Fruit fly (Drosophila melanogaster): ENCODE measurements around the gene MKP-4.
A peak's percentile ranks its signal among the peaks of the same experiment; 100 is the strongest.

MKP-4 gene

dm6 chrX:19579648-19580301 is 43.1 kb upstream of the MKP-4 start, which contains the start of gene Tao (continued):
- no peak for TF ChIP-seq CG10979 (tag; optimal IDR thresholded peaks at IDR 0.05)
- TF ChIP-seq sens (GFP tag), result peak; percentile 66
- peak; percentile 68 for TF ChIP-seq nerfin-2 (GFP tag; IDR thresholded peaks at IDR 0.05; ENCODE audit: partially characterized antibody)
- no peak for TF ChIP-seq Hmx (GFP tag; optimal IDR thresholded peaks at IDR 0.05)
- peak; percentile 70 for TF ChIP-seq hbn (GFP tag; IDR thresholded peaks at IDR 0.05; ENCODE audit: partially characterized antibody)
- TF ChIP-seq Scr (GFP tag; IDR thresholded peaks at IDR 0.05; ENCODE audit: partially characterized antibody), result peak; percentile 91
- peak; percentile 77 for TF ChIP-seq Bgb (GFP tag; IDR thresholded peaks at IDR 0.05; ENCODE audit: partially characterized antibody)
- TF ChIP-seq gsb-n (tag; optimal IDR thresholded peaks at IDR 0.05), result peak; percentile 84
- peak; percentile 15 for TF ChIP-seq CoRest (tag; optimal IDR thresholded peaks at IDR 0.05)
- peak; percentile 12 for TF ChIP-seq trem (tag; optimal IDR thresholded peaks at IDR 0.05)
- TF ChIP-seq CG9437 (GFP tag; optimal IDR thresholded peaks at IDR 0.05), result peak; percentile 21
- TF ChIP-seq Sin3A (optimal IDR thresholded peaks at IDR 0.05), result peak; percentile 70
- peak; percentile 82 for TF ChIP-seq Ets97D (GFP tag; optimal IDR thresholded peaks at IDR 0.05)
- TF ChIP-seq nmo (GFP tag; optimal IDR thresholded peaks at IDR 0.05), result peak; percentile 43
- 0 out of 2 replicates have a peak, but pooled peaks have one; percentile 19 for TF ChIP-seq CG3847 (GFP tag; IDR thresholded peaks at IDR 0.05)
- TF ChIP-seq CG2129 (GFP tag; IDR thresholded peaks at IDR 0.05; ENCODE audit: partially characterized antibody), result peak; percentile 68
- peak; percentile 55 for TF ChIP-seq Dref (GFP tag; IDR thresholded peaks at IDR 0.05)
- peak; percentile 90 for TF ChIP-seq knrl (GFP tag; IDR thresholded peaks at IDR 0.05; ENCODE audit: partially characterized antibody)
- peak; percentile 37 for TF ChIP-seq CG15514 (GFP tag; optimal IDR thresholded peaks at IDR 0.05)
- TF ChIP-seq Meics (GFP tag; optimal IDR thresholded peaks at IDR 0.05), result peak; percentile 2
- TF ChIP-seq amos (GFP tag; IDR thresholded peaks at IDR 0.05; ENCODE audit: partially characterized antibody), result peak; percentile 79
- no peak for TF ChIP-seq CG16815 (GFP tag; optimal IDR thresholded peaks at IDR 0.05)
- peak; percentile 80 for TF ChIP-seq E2f2 (GFP tag; IDR thresholded peaks at IDR 0.05)
- peak; percentile 86 for TF ChIP-seq hb (GFP tag; IDR thresholded peaks at IDR 0.05; ENCODE audit: partially characterized antibody)
- TF ChIP-seq gfzf (GFP tag; optimal IDR thresholded peaks at IDR 0.05), result peak; percentile 78
- TF ChIP-seq Mes4 (GFP tag; optimal IDR thresholded peaks at IDR 0.05), result no peak
- peak; percentile 82 for TF ChIP-seq CG34224 (GFP tag; IDR thresholded peaks at IDR 0.05; ENCODE audit: partially characterized antibody)
- peak; percentile 58 for TF ChIP-seq CG14710 (tag; optimal IDR thresholded peaks at IDR 0.05)
- peak; percentile 80 for TF ChIP-seq CG6791 (GFP tag; IDR thresholded peaks at IDR 0.05; ENCODE audit: partially characterized antibody)
- TF ChIP-seq Hr39 (optimal IDR thresholded peaks at IDR 0.05), result no peak
- peak; percentile 69 for TF ChIP-seq bbx (GFP tag; IDR thresholded peaks at IDR 0.05; ENCODE audit: partially characterized antibody)
- TF ChIP-seq pzg (GFP tag; optimal IDR thresholded peaks at IDR 0.05), result peak; percentile 41
- peak; percentile 41; the same call in 2 of the 3 replicates for TF ChIP-seq row (GFP tag; IDR thresholded peaks at IDR 0.05)
- TF ChIP-seq unc-4 (GFP tag; IDR thresholded peaks at IDR 0.05; ENCODE audit: partially characterized antibody), result peak; percentile 81
- TF ChIP-seq CG33213 (GFP tag; optimal IDR thresholded peaks at IDR 0.05), result peak; percentile 17
- TF ChIP-seq Max (GFP tag; optimal IDR thresholded peaks at IDR 0.05), result peak; percentile 21
- no peak for TF ChIP-seq CG10462 (GFP tag; optimal IDR thresholded peaks at IDR 0.05)
- TF ChIP-seq inv (GFP tag; IDR thresholded peaks at IDR 0.05; ENCODE audit: partially characterized antibody), result peak; percentile 87

- TF ChIP-seq fru (optimal IDR thresholded peaks at IDR 0.05) (no peak), CG4820 (GFP tag; optimal IDR thresholded peaks at IDR 0.05) (no peak), exex (tag; optimal IDR thresholded peaks at IDR 0.05) (peak; percentile 30), sens (GFP tag) (peak; percentile 35), jing (GFP tag; optimal IDR thresholded peaks at IDR 0.05) (no peak), CG2678 (tag; optimal IDR thresholded peaks at IDR 0.05) (no peak)
Observed at dm6 chrX:19581881-19582280, 41.0 kb upstream of the MKP-4 start, which contains the start of gene CG14218. CG14218 (minus strand) TSS chrX:19581981.

Data from whole organism, embryonic.